Fruit fly (Drosophila melanogaster) Kc167 (cell line): ENCODE measurements around the gene CG17712.

ENCODE experiments used
- Myc ChIP-seq: fragments of >200 bp; optimal IDR thresholded peaks from 2 replicates; lab custom pipeline; 2017; ENCODE audit warnings: missing external identifiers
- Sin3A ChIP-seq: fragments of >200 bp; optimal IDR thresholded peaks from 2 replicates; lab custom pipeline; 2018; ENCODE audit warnings: missing external identifiers
- h ChIP-seq: fragments of >200 bp; optimal IDR thresholded peaks from 3 replicates; lab custom pipeline; 2018; ENCODE audit warnings: missing external identifiers
- insv ChIP-seq: fragments of >200 bp; optimal IDR thresholded peaks from 3 replicates; lab custom pipeline; 2018; ENCODE audit warnings: missing external identifiers
- psq ChIP-seq: fragments of >200 bp; optimal IDR thresholded peaks from 2 replicates; lab custom pipeline; 2017; ENCODE audit warnings: missing external identifiers
- ttk ChIP-seq: sonication (Bioruptor generic); optimal IDR thresholded peaks from 2 replicates; lab custom pipeline; 2017; ENCODE audit warnings: missing external identifiers

dm6 chr2L:1790261-1790660 is 38.3 kb upstream of the CG17712 start, which contains the start of gene Gr22d:
- TF ChIP-seq insv = no peak
- no peak for TF ChIP-seq ttk (lab: Kevin White, UChicago)
- TF ChIP-seq h (lab: Kevin White, UChicago) = no peak
- TF ChIP-seq psq (lab: Kevin White, UChicago) = no peak
- TF ChIP-seq Sin3A (lab: Kevin White, UChicago) = no peak
- no peak for TF ChIP-seq Myc (lab: Kevin White, UChicago)
